Worm (Caenorhabditis elegans) whole organism, L4 larva: ENCODE results near the gene oig-1.

Experiments used
- F26F4.8 ChIP-seq: fragments of 200-800 bp; sonication (Bioruptor generic); conservative IDR thresholded peaks from 2 replicates; pipeline ENCODE4 v1.3.6; 2022; ENCODE audit warnings: missing genetic modification characterization, missing compliant biosample characterization
- F49E8.2 ChIP-seq: sonication (generic microtip); optimal IDR thresholded peaks from 2 replicates; lab custom pipeline; 2016; ENCODE audit warnings: missing compliant biosample characterization, mild to moderate bottlenecking, missing genetic modification characterization, borderline replicate concordance
- T20F7.1 ChIP-seq: fragments of 200-800 bp; sonication (Bioruptor generic); optimal IDR thresholded peaks from 2 replicates; lab custom pipeline; 2018; ENCODE audit warnings: mild to moderate bottlenecking, missing genetic modification characterization, missing compliant biosample characterization
- Y48G9A.11 ChIP-seq: fragments of 200-800 bp; sonication (Bioruptor generic); IDR thresholded peaks from 2 replicates; pipeline ENCODE4 v1.3.6; 2022; ENCODE audit warnings: missing genetic modification reagents, missing genetic modification characterization, missing compliant biosample characterization
- Y75B8A.6 ChIP-seq: fragments of 200-800 bp; sonication (Bioruptor generic); IDR thresholded peaks from 2 replicates; pipeline ENCODE4 v1.3.6; 2022; ENCODE audit warnings: missing genetic modification reagents, missing genetic modification characterization, missing compliant biosample characterization
- ZK337.2 ChIP-seq: fragments of 200-800 bp; sonication (Bioruptor generic); IDR thresholded peaks from 2 replicates; pipeline ENCODE4 v1.3.6; 2022; ENCODE audit warnings: missing genetic modification reagents, missing genetic modification characterization, missing compliant biosample characterization
- ZK546.5 ChIP-seq, 2 experiments: sonication (generic microtip); optimal IDR thresholded peaks; 2 replicates each; lab custom pipeline; 2017; ENCODE audit warnings: missing biosample characterization in 2 of 2, missing genetic modification characterization in 2 of 2
- aha-1 ChIP-seq: fragments of 150-350 bp; peaks from one replicate; lab custom pipeline; 2014; ENCODE audit warnings: missing biosample characterization, missing genetic modification characterization
- aly-2 ChIP-seq: sonication (generic microtip); optimal IDR thresholded peaks from 2 replicates; lab custom pipeline; 2018; ENCODE audit warnings: missing biosample characterization, missing genetic modification characterization
- ceh-32 ChIP-seq: sonication (generic microtip); optimal IDR thresholded peaks from 2 replicates; lab custom pipeline; 2016; ENCODE audit warnings: mild to moderate bottlenecking, missing genetic modification characterization, missing compliant biosample characterization; ENCODE audit not compliant: poor library complexity
- ceh-44 ChIP-seq: fragments of 200-800 bp; sonication (Bioruptor generic); IDR thresholded peaks from 2 replicates; pipeline ENCODE4 v1.3.6; 2022; ENCODE audit warnings: missing genetic modification reagents, missing genetic modification characterization, missing compliant biosample characterization
- ceh-62 ChIP-seq: sonication (generic microtip); optimal IDR thresholded peaks from 2 replicates; lab custom pipeline; 2017; ENCODE audit warnings: missing biosample characterization, missing genetic modification characterization
- ceh-82 ChIP-seq: sonication (generic microtip); optimal IDR thresholded peaks from 2 replicates; lab custom pipeline; 2017; ENCODE audit warnings: missing biosample characterization, missing genetic modification characterization
- ctbp-1 ChIP-seq: fragments of 200-800 bp; sonication (Bioruptor generic); IDR thresholded peaks from 2 replicates; pipeline ENCODE4 v1.3.6; 2022; ENCODE audit warnings: missing genetic modification reagents, missing genetic modification characterization, missing compliant biosample characterization
- daf-12 ChIP-seq: fragments of 150-350 bp; optimal IDR thresholded peaks from 2 replicates; lab custom pipeline; 2014; ENCODE audit warnings: missing biosample characterization, missing genetic modification reagents, missing genetic modification characterization
- dmd-6 ChIP-seq: fragments of 200-800 bp; sonication (Bioruptor generic); IDR thresholded peaks from 2 replicates; pipeline ENCODE4 v1.3.6; 2022; ENCODE audit warnings: missing genetic modification reagents, missing genetic modification characterization, missing compliant biosample characterization
- dmd-9 ChIP-seq: fragments of 200-800 bp; sonication (Bioruptor generic); IDR thresholded peaks from 2 replicates; pipeline ENCODE4 v1.3.6; 2022; ENCODE audit warnings: missing genetic modification reagents, missing genetic modification characterization, missing compliant biosample characterization
- duxl-1 ChIP-seq: sonication (generic microtip); optimal IDR thresholded peaks from 2 replicates; lab custom pipeline; 2016; ENCODE audit warnings: mild to moderate bottlenecking, missing genetic modification characterization, moderate library complexity, missing compliant biosample characterization; ENCODE audit not compliant: poor library complexity
- hif-1 ChIP-seq, 2 experiments: sonication (generic microtip); optimal IDR thresholded peaks; 2 replicates each; lab custom pipeline; 2016 to 2017; ENCODE audit warnings: missing compliant biosample characterization in 2 of 2, missing genetic modification characterization in 2 of 2, missing genetic modification reagents in 2 of 2, missing genotype in 2 of 2, mild to moderate bottlenecking in 1 of 2
- hlh-30 ChIP-seq: sonication (generic microtip); optimal IDR thresholded peaks from 2 replicates; lab custom pipeline; 2017; ENCODE audit warnings: antibody characterized with exemption, mild to moderate bottlenecking, missing genetic modification characterization, missing compliant biosample characterization; ENCODE audit not compliant: insufficient read depth
- hmg-1.1 ChIP-seq: fragments of 200-800 bp; sonication (Bioruptor generic); IDR thresholded peaks from 2 replicates; pipeline ENCODE4 v1.3.6; 2022; ENCODE audit warnings: missing genetic modification reagents, missing genetic modification characterization, missing compliant biosample characterization
- lim-7 ChIP-seq: fragments of 200-800 bp; sonication (Bioruptor generic); IDR thresholded peaks from 2 replicates; pipeline ENCODE4 v1.3.6; 2022; ENCODE audit warnings: missing genetic modification characterization, missing compliant biosample characterization
- lin-1 ChIP-seq: fragments of 200-800 bp; sonication (Bioruptor generic); IDR thresholded peaks from 2 replicates; pipeline ENCODE4 v1.3.6; 2022; ENCODE audit warnings: missing genetic modification reagents, missing genetic modification characterization, missing compliant biosample characterization
- lin-13 ChIP-seq: fragments of 150-350 bp; optimal IDR thresholded peaks from 2 replicates; lab custom pipeline; 2014; ENCODE audit warnings: missing biosample characterization, missing genetic modification reagents, missing genetic modification characterization
- lin-39 ChIP-seq: fragments of 150-350 bp; optimal IDR thresholded peaks from 2 replicates; lab custom pipeline; 2014; ENCODE audit warnings: missing biosample characterization, missing genetic modification reagents, missing genetic modification characterization
- lir-3 ChIP-seq: sonication (generic microtip); optimal IDR thresholded peaks from 2 replicates; lab custom pipeline; 2016; ENCODE audit warnings: mild to moderate bottlenecking, missing genetic modification characterization, missing compliant biosample characterization
- lsy-2 ChIP-seq, 2 experiments: fragments of 150-350 bp in 1 of 2; sonication (generic microtip) in 1 of 2; optimal IDR thresholded peaks; 2 replicates each; lab custom pipeline; 2014 to 2017; ENCODE audit warnings: missing biosample characterization in 2 of 2, missing genetic modification characterization in 2 of 2
- madf-5 ChIP-seq, 2 experiments: fragments of 200-800 bp; sonication (Bioruptor generic); IDR thresholded peaks; 2 replicates each; pipeline ENCODE4 v1.3.6; 2022; ENCODE audit warnings: missing compliant biosample characterization in 2 of 2, missing genetic modification characterization in 2 of 2
- madf-9 ChIP-seq: fragments of 200-800 bp; sonication (Bioruptor generic); conservative IDR thresholded peaks from 2 replicates; pipeline ENCODE4 v1.3.6; 2022; ENCODE audit warnings: missing genetic modification reagents, missing genetic modification characterization, missing compliant biosample characterization
- mep-1 ChIP-seq: fragments of 150-350 bp; sonication (generic microtip); optimal IDR thresholded peaks from 3 replicates; lab custom pipeline; 2014; ENCODE audit warnings: missing biosample characterization, missing genetic modification characterization
- mxl-2 ChIP-seq: fragments of 200-800 bp; sonication (Bioruptor generic); conservative IDR thresholded peaks from 2 replicates; pipeline ENCODE4 v1.3.6; 2022; ENCODE audit warnings: missing genetic modification reagents, missing genetic modification characterization, missing compliant biosample characterization
- nhr-102 ChIP-seq: sonication (generic microtip); optimal IDR thresholded peaks from 2 replicates; lab custom pipeline; 2016; ENCODE audit warnings: mild to moderate bottlenecking, missing genetic modification characterization, moderate library complexity, missing compliant biosample characterization
- nhr-28 ChIP-seq: fragments of 150-350 bp; optimal IDR thresholded peaks from 2 replicates; lab custom pipeline; 2014; ENCODE audit warnings: missing biosample characterization, missing genetic modification characterization
- nhr-42 ChIP-seq: fragments of 200-800 bp; sonication (Bioruptor generic); IDR thresholded peaks from 2 replicates; pipeline ENCODE4 v1.3.6; 2022; ENCODE audit warnings: missing genetic modification characterization, missing compliant biosample characterization
- php-3 ChIP-seq: fragments of 200-800 bp; sonication (Bioruptor generic); IDR thresholded peaks from 2 replicates; pipeline ENCODE4 v1.3.6; 2022; ENCODE audit warnings: missing genetic modification reagents, missing genetic modification characterization, missing compliant biosample characterization
- pqm-1 ChIP-seq: sonication (generic microtip); optimal IDR thresholded peaks from 2 replicates; lab custom pipeline; 2017; ENCODE audit warnings: missing biosample characterization, missing genetic modification characterization
- rbr-2 ChIP-seq: sonication (generic microtip); optimal IDR thresholded peaks from 2 replicates; lab custom pipeline; 2016; ENCODE audit warnings: missing genotype, missing genetic modification characterization, missing compliant biosample characterization
- saeg-2 ChIP-seq: fragments of 200-800 bp; sonication (Bioruptor generic); IDR thresholded peaks from 2 replicates; pipeline ENCODE4 v1.3.6; 2022; ENCODE audit warnings: missing genetic modification reagents, missing genetic modification characterization, missing compliant biosample characterization
- snpc-1.2 ChIP-seq: fragments of 200-800 bp; sonication (Bioruptor generic); IDR thresholded peaks from 2 replicates; pipeline ENCODE4 v1.3.6; 2022; ENCODE audit warnings: missing genetic modification reagents, missing genetic modification characterization, missing compliant biosample characterization
- tag-97 ChIP-seq: fragments of 200-800 bp; sonication (Bioruptor generic); IDR thresholded peaks from 2 replicates; pipeline ENCODE4 v1.3.6; 2022; ENCODE audit warnings: missing genetic modification characterization, missing compliant biosample characterization
- tra-1 ChIP-seq: fragments of 200-800 bp; sonication (Bioruptor generic); IDR thresholded peaks from 2 replicates; pipeline ENCODE4 v1.3.6; 2022; ENCODE audit warnings: missing genetic modification reagents, missing genetic modification characterization, missing compliant biosample characterization
- unc-62 ChIP-seq, 3 experiments: fragments of 150-350 bp in 1 of 3; sonication (generic microtip); optimal IDR thresholded peaks in 2 of 3; peaks in 1 of 3; 1 replicate in 1 of 3; 2 replicates in 2 of 3; lab custom pipeline; 2014 to 2017; ENCODE audit warnings: missing biosample characterization in 3 of 3, missing genetic modification characterization in 3 of 3, missing genetic modification reagents in 3 of 3, missing genotype in 1 of 3
- zip-11 ChIP-seq: fragments of 200-800 bp; sonication (Bioruptor generic); IDR thresholded peaks from 2 replicates; pipeline ENCODE4 v1.3.6; 2022; ENCODE audit warnings: missing genetic modification characterization, missing compliant biosample characterization
- ztf-7 ChIP-seq: fragments of 150-350 bp; optimal IDR thresholded peaks from 2 replicates; lab custom pipeline; 2014; ENCODE audit warnings: missing biosample characterization, missing genetic modification characterization

The oig-1 gene

DNA sequence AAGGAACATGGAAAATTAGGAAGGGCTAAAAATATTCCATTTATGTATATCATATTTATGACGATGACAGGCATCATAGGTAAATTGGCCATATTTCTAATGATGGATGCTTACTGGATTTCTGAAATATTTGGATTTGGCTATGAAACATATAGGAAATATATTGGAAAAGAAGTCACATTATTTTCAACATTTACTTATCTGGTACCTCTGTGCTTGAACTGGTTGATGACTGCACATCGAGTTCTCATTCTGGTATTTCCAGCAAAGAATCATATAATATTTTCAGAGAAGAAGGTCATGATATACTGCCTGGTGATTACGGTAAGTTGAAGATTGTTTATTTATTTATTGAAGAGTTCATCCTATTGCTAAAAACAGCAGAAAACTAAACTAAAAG lies 7.2 kb upstream of the oig-1 start, which contains the start of gene srxa-5:
Gene srxa-5 (plus strand): TSS at position 301 of the 400 bp plus-strand sequence.
- TF ChIP-seq ctbp-1 (GFP tag; lab: Robert Waterston, UW) = no peak
- no peak for TF ChIP-seq ceh-44
- no peak for TF ChIP-seq ceh-32 (tag; lab: Kevin White, UChicago)
- no peak for TF ChIP-seq unc-62 (GFP tag; optimal IDR thresholded peaks at IDR 0.05 in 1 of 2; lab: Kevin White, UChicago)
- no peak for TF ChIP-seq unc-62 (tag; optimal IDR thresholded peaks at IDR 0.05; lab: Kevin White, UChicago)
- no peak for TF ChIP-seq nhr-28 (tag; lab: Kevin White, UChicago)
- TF ChIP-seq zip-11 = no peak
- TF ChIP-seq saeg-2 = no peak
- TF ChIP-seq hif-1 (tag; optimal IDR thresholded peaks at IDR 0.05; lab: Kevin White, UChicago) = no peak
- no peak for TF ChIP-seq lin-39 (tag; lab: Kevin White, UChicago)
- no peak for TF ChIP-seq lin-1 (GFP tag; lab: Robert Waterston, UW)
- TF ChIP-seq ceh-62 = no peak
- TF ChIP-seq nhr-42 = no peak

ce11 chrIII:6531099-6531498 lies 5.6 kb upstream of the oig-1 start, which contains the start of gene C09E7.11:
Gene C09E7.11 (plus strand): TSS chrIII:6531399.
- TF ChIP-seq ceh-82 (no peak), ZK337.2 (GFP tag; lab: Robert Waterston, UW) (no peak)
- TF ChIP-seq, all 104 proteins: peak for 0

DNA sequence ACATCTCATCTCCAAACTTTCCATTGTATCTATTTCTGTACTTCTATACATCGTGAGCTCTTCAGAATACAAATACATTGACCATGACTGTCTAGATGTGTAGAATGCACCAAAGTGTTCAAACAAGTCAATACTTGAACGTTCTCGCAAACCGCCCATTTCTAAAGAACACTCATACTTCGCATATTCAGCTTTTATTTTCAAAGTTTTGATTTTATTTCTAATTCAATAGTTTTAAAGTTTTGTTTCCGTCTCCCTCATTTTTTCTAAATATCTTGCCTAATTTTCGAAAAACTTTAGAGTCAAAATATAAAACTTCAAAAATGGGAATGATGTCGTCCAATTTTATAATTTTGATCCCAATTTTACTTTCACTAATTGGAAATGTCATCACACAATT lies 2.4 kb upstream of the oig-1 start, which contains the start of gene pqn-10:
Gene pqn-10 (plus strand): TSS at position 301 of the 400 bp plus-strand sequence.
- TF ChIP-seq php-3 (GFP tag; lab: Robert Waterston, UW) (no peak), mep-1 (tag; lab: Kevin White, UChicago) (no peak), zip-11 (no peak), T20F7.1 (GFP tag; lab: Kevin White, UChicago) (no peak), dmd-9 (GFP tag; lab: Robert Waterston, UW) (no peak), hif-1 (tag; optimal IDR thresholded peaks at IDR 0.05; lab: Kevin White, UChicago) (no peak), Y75B8A.6 (GFP tag; lab: Robert Waterston, UW) (no peak), lin-13 (GFP tag; lab: Kevin White, UChicago) (no peak), F26F4.8 (GFP tag; lab: Robert Waterston, UW) (no peak), hmg-1.1 (GFP tag; lab: Robert Waterston, UW) (no peak), nhr-102 (tag; lab: Kevin White, UChicago) (no peak), ZK546.5 (tag; optimal IDR thresholded peaks at IDR 0.05; lab: Kevin White, UChicago) (no peak), ztf-7 (tag; lab: Kevin White, UChicago) (no peak), Y48G9A.11 (GFP tag; lab: Robert Waterston, UW) (no peak), mxl-2 (GFP tag; lab: Robert Waterston, UW) (no peak), daf-12 (tag; lab: Kevin White, UChicago) (no peak), aha-1 (tag; lab: Kevin White, UChicago) (no peak), lsy-2 (tag; optimal IDR thresholded peaks at IDR 0.05; lab: Kevin White, UChicago) (no peak), F49E8.2 (tag; lab: Kevin White, UChicago) (no peak), ZK337.2 (GFP tag; lab: Robert Waterston, UW) (no peak)

ce11 chrIII:6519949-6520348 lies 5.5 kb downstream of the oig-1 start, which contains the start of gene C09E7.10:
Gene C09E7.10 (minus strand): TSS chrIII:6520049.
- TF ChIP-seq F49E8.2 (tag; lab: Kevin White, UChicago) (no peak), duxl-1 (tag; lab: Kevin White, UChicago) (no peak), hlh-30 (tag; lab: Kevin White, UChicago) (no peak), ceh-32 (tag; lab: Kevin White, UChicago) (no peak), madf-5 (GFP tag; IDR thresholded peaks at IDR 0.05; lab: Robert Waterston, UW) (no peak), madf-9 (GFP tag; lab: Robert Waterston, UW) (no peak), tag-97 (GFP tag; lab: Robert Waterston, UW) (no peak), lir-3 (tag; lab: Kevin White, UChicago) (no peak), lim-7 (no peak), tra-1 (GFP tag; lab: Robert Waterston, UW) (no peak), dmd-6 (GFP tag; lab: Robert Waterston, UW) (no peak), snpc-1.2 (GFP tag; lab: Robert Waterston, UW) (no peak), ztf-7 (tag; lab: Kevin White, UChicago) (no peak), pqm-1 (tag; lab: Kevin White, UChicago) (no peak), aly-2 (tag; lab: Kevin White, UChicago) (no peak), ZK546.5 (tag; optimal IDR thresholded peaks at IDR 0.05; lab: Kevin White, UChicago) (no peak), Y75B8A.6 (GFP tag; lab: Robert Waterston, UW) (no peak), zip-11 (no peak), rbr-2 (tag; lab: Kevin White, UChicago) (no peak)
- TF ChIP-seq, all 104 proteins: peak for 0
